Fruit fly (Drosophila melanogaster): ENCODE measurements around the gene bip1.

dm6 chr3L:8037693-8038092, 20.8 kb downstream of the bip1 start:
- TF ChIP-seq Hnf4 (GFP tag; optimal IDR thresholded peaks at IDR 0.05) (no peak), lola (GFP tag; optimal IDR thresholded peaks at IDR 0.05) (no peak)

Measured in whole organism, wandering third instar larva.